Worm (Caenorhabditis elegans): ENCODE data around the gene srv-26.

- no peak for TF ChIP-seq ref-1 (GFP tag; conservative IDR thresholded peaks at IDR 0.05)
- TF ChIP-seq tab-1 (GFP tag; IDR thresholded peaks at IDR 0.05): no peak
- no peak for TF ChIP-seq med-1 (GFP tag; optimal IDR thresholded peaks at IDR 0.05; ENCODE audit: insufficient read depth)
These were observed 19.5 kb downstream of the srv-26 start, which contains the start of gene srv-32 for ce11 chrIV:6282143-6282542.
